Worm (Caenorhabditis elegans): ENCODE results near the gene acr-7.

DNA sequence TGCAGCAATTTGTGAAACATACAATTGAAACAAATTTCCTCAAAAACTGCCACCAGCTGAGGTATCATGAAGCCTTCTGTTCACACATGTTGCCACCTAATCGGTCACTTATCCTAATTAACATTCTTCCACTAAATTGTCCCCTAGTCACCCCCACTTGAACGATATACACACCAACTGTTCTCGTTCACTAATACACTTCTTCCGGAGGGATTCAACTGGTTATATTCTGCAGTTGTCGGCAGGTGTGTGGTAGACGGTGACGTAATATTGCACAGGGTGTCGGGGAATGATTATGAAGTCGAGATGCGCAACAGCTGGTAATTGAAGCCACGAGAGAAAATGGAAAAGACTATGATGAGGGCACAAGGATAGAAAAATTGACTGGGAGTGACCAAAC is 34.2 kb downstream of the acr-7 start:
- TF ChIP-seq W03F9.2 (tag; optimal IDR thresholded peaks at IDR 0.05) (no peak), dao-5 (tag; optimal IDR thresholded peaks at IDR 0.05) (no peak), him-1 (tag; optimal IDR thresholded peaks at IDR 0.05) (no peak)

Data from whole organism, L4/young adult.